Worm (Caenorhabditis elegans) whole organism, L1 larva: ENCODE results near the gene amx-3.
A peak's percentile ranks its signal among the peaks of the same experiment; 100 is the strongest.

Experiments
- C34B4.2 ChIP-seq: sonication (generic microtip); optimal IDR thresholded peaks from 2 replicates; lab custom pipeline; 2017; ENCODE audit warnings: mild to moderate bottlenecking, missing genetic modification characterization, missing compliant biosample characterization
- Y116A8C.19 ChIP-seq: sonication (generic microtip); optimal IDR thresholded peaks from 2 replicates; lab custom pipeline; 2016; ENCODE audit warnings: missing compliant biosample characterization, missing genetic modification characterization, borderline replicate concordance
- alr-1 ChIP-seq: fragments of 200-800 bp; sonication (Bioruptor generic); optimal IDR thresholded peaks from 2 replicates; lab custom pipeline; 2018; ENCODE audit warnings: borderline replicate concordance, mild to moderate bottlenecking, missing genetic modification characterization, missing compliant biosample characterization
- ama-1 ChIP-seq: fragments of 150-350 bp; optimal IDR thresholded peaks from 2 replicates; lab custom pipeline; 2014
- ceh-8 ChIP-seq: fragments of 200-800 bp; sonication (Bioruptor generic); optimal IDR thresholded peaks from 2 replicates; lab custom pipeline; 2018; ENCODE audit warnings: mild to moderate bottlenecking, missing genetic modification characterization, moderate library complexity, missing compliant biosample characterization
- ceh-82 ChIP-seq, 3 experiments: fragments of 150-350 bp in 1 of 3; sonication (generic microtip) in 2 of 3; optimal IDR thresholded peaks; 2 replicates each; lab custom pipeline; 2014 to 2017; ENCODE audit warnings: missing biosample characterization in 3 of 3, missing genetic modification characterization in 3 of 3
- ceh-90 ChIP-seq: sonication (generic microtip); optimal IDR thresholded peaks from 2 replicates; lab custom pipeline; 2016; ENCODE audit warnings: missing genetic modification characterization, missing compliant biosample characterization
- dsc-1 ChIP-seq: sonication (generic microtip); optimal IDR thresholded peaks from 2 replicates; lab custom pipeline; 2016; ENCODE audit warnings: mild to moderate bottlenecking, missing genetic modification characterization, missing compliant biosample characterization
- efl-1 ChIP-seq, 4 experiments: fragments of 150-350 bp; optimal IDR thresholded peaks in 3 of 4; peaks in 1 of 4; 1 replicate in 1 of 4; 2 replicates in 3 of 4; lab custom pipeline; 2014; ENCODE audit warnings: missing biosample characterization in 2 of 4, missing genetic modification characterization in 2 of 4, missing genetic modification reagents in 2 of 4
- elt-2 ChIP-seq: sonication (generic microtip); optimal IDR thresholded peaks from 2 replicates; lab custom pipeline; 2016; ENCODE audit warnings: missing genetic modification characterization, mild to moderate bottlenecking, inconsistent platforms, missing compliant biosample characterization, missing genetic modification reagents
- elt-3 ChIP-seq, 6 experiments: fragments of 150-350 bp in 1 of 6; sonication (generic microtip); optimal IDR thresholded peaks; 2 replicates each; lab custom pipeline; 2017 to 2018; ENCODE audit warnings: missing biosample characterization in 6 of 6, missing genetic modification characterization in 6 of 6, inconsistent platforms in 1 of 6
- ets-5 ChIP-seq: fragments of 200-800 bp; sonication (Bioruptor generic); IDR thresholded peaks from 2 replicates; pipeline ENCODE4 v1.3.6; 2022; ENCODE audit warnings: missing genetic modification characterization, missing compliant biosample characterization
- fkh-4 ChIP-seq: sonication (generic microtip); optimal IDR thresholded peaks from 2 replicates; lab custom pipeline; 2016; ENCODE audit warnings: missing compliant biosample characterization, missing genetic modification characterization, borderline replicate concordance
- fkh-8 ChIP-seq: sonication (generic microtip); optimal IDR thresholded peaks from 2 replicates; lab custom pipeline; 2016; ENCODE audit warnings: mild to moderate bottlenecking, missing genetic modification characterization, missing compliant biosample characterization
- grh-1 ChIP-seq: fragments of 200-800 bp; sonication (Bioruptor generic); IDR thresholded peaks from 2 replicates; pipeline ENCODE4 v1.3.6; 2022; ENCODE audit warnings: missing genetic modification reagents, missing genetic modification characterization, missing compliant biosample characterization
- hlh-4 ChIP-seq: sonication (generic microtip); optimal IDR thresholded peaks from 2 replicates; lab custom pipeline; 2016; ENCODE audit warnings: mild to moderate bottlenecking, missing genetic modification characterization, missing compliant biosample characterization
- hpl-2 ChIP-seq: fragments of 150-350 bp; optimal IDR thresholded peaks from 2 replicates; lab custom pipeline; 2014; ENCODE audit warnings: missing biosample characterization, missing genetic modification reagents, missing genetic modification characterization
- isw-1 ChIP-seq: fragments of 200-800 bp; sonication (Bioruptor generic); IDR thresholded peaks from 2 replicates; pipeline ENCODE4 v1.3.6; 2022; ENCODE audit warnings: missing genetic modification characterization, missing compliant biosample characterization
- lin-14 ChIP-seq: fragments of 200-800 bp; sonication (Bioruptor generic); optimal IDR thresholded peaks from 2 replicates; lab custom pipeline; 2018; ENCODE audit warnings: mild to moderate bottlenecking, missing genetic modification characterization, moderate library complexity, missing compliant biosample characterization
- lin-35 ChIP-seq, 2 experiments: fragments of 150-350 bp; optimal IDR thresholded peaks; 2 replicates each; lab custom pipeline; 2014; ENCODE audit warnings: missing biosample characterization in 2 of 2, missing genetic modification characterization in 2 of 2, missing genetic modification reagents in 2 of 2
- lin-39 ChIP-seq: fragments of 150-350 bp; optimal IDR thresholded peaks from 2 replicates; lab custom pipeline; 2014; ENCODE audit warnings: missing biosample characterization, missing genetic modification reagents, missing genetic modification characterization
- lir-3 ChIP-seq: sonication (generic microtip); optimal IDR thresholded peaks from 2 replicates; lab custom pipeline; 2016; ENCODE audit warnings: mild to moderate bottlenecking, missing genetic modification characterization, moderate library complexity, missing compliant biosample characterization; ENCODE audit not compliant: poor library complexity
- lsy-2 ChIP-seq, 2 experiments: fragments of 150-350 bp; optimal IDR thresholded peaks; 2 replicates each; lab custom pipeline; 2014; ENCODE audit warnings: missing biosample characterization in 2 of 2, missing genetic modification characterization in 2 of 2
- mab-9 ChIP-seq: fragments of 200-800 bp; sonication (Bioruptor generic); IDR thresholded peaks from 2 replicates; pipeline ENCODE4 v1.3.6; 2022; ENCODE audit warnings: missing genetic modification reagents, missing genetic modification characterization, missing compliant biosample characterization
- mef-2 ChIP-seq: fragments of 150-350 bp; optimal IDR thresholded peaks from 2 replicates; lab custom pipeline; 2014; ENCODE audit warnings: missing biosample characterization, missing genetic modification characterization
- nhr-11 ChIP-seq: fragments of 150-350 bp; optimal IDR thresholded peaks from 2 replicates; lab custom pipeline; 2014; ENCODE audit warnings: missing biosample characterization, missing genetic modification characterization
- nhr-12 ChIP-seq: sonication (generic microtip); optimal IDR thresholded peaks from 2 replicates; lab custom pipeline; 2017; ENCODE audit warnings: missing biosample characterization, missing genetic modification characterization
- nhr-19 ChIP-seq: fragments of 200-800 bp; sonication (Bioruptor generic); conservative IDR thresholded peaks from 2 replicates; pipeline ENCODE4 v1.3.6; 2022; ENCODE audit warnings: missing genetic modification characterization, missing compliant biosample characterization
- nhr-20 ChIP-seq: sonication (generic microtip); optimal IDR thresholded peaks from 2 replicates; lab custom pipeline; 2016; ENCODE audit warnings: mild to moderate bottlenecking, missing genetic modification characterization, missing compliant biosample characterization
- nhr-237 ChIP-seq: fragments of 150-350 bp; optimal IDR thresholded peaks from 2 replicates; lab custom pipeline; 2014; ENCODE audit warnings: missing biosample characterization, missing genetic modification characterization
- nhr-47 ChIP-seq: sonication (generic microtip); optimal IDR thresholded peaks from 2 replicates; lab custom pipeline; 2016; ENCODE audit warnings: mild to moderate bottlenecking, missing genetic modification characterization, moderate library complexity, missing compliant biosample characterization
- nhr-71 ChIP-seq: sonication (generic microtip); optimal IDR thresholded peaks from 2 replicates; lab custom pipeline; 2016; ENCODE audit warnings: mild to moderate bottlenecking, missing genetic modification characterization, moderate library complexity, missing compliant biosample characterization
- nhr-76 ChIP-seq: sonication (generic microtip); optimal IDR thresholded peaks from 2 replicates; lab custom pipeline; 2017; ENCODE audit warnings: missing biosample characterization, missing genetic modification characterization
- pag-3 ChIP-seq: sonication (generic microtip); optimal IDR thresholded peaks from 2 replicates; lab custom pipeline; 2017; ENCODE audit warnings: missing genetic modification characterization, mild to moderate bottlenecking, missing compliant biosample characterization, antibody characterized with exemption, borderline replicate concordance; ENCODE audit not compliant: insufficient read depth
- pax-3 ChIP-seq: fragments of 200-800 bp; sonication (Bioruptor generic); optimal IDR thresholded peaks from 2 replicates; lab custom pipeline; 2018; ENCODE audit warnings: mild to moderate bottlenecking, missing genetic modification characterization, moderate library complexity, missing compliant biosample characterization
- pqm-1 ChIP-seq: sonication (generic microtip); optimal IDR thresholded peaks from 3 replicates; lab custom pipeline; 2017; ENCODE audit warnings: missing biosample characterization, missing genetic modification characterization
- skn-1 ChIP-seq: fragments of 150-350 bp; optimal IDR thresholded peaks from 2 replicates; lab custom pipeline; 2014; ENCODE audit warnings: missing biosample characterization, missing genetic modification characterization
- snpc-4 ChIP-seq: fragments of 150-350 bp; optimal IDR thresholded peaks from 2 replicates; lab custom pipeline; 2014; ENCODE audit warnings: missing biosample characterization, missing genetic modification characterization
- sox-4 ChIP-seq: sonication (generic microtip); optimal IDR thresholded peaks from 2 replicates; lab custom pipeline; 2016; ENCODE audit warnings: missing genetic modification characterization, missing compliant biosample characterization
- sptf-1 ChIP-seq: fragments of 150-350 bp; optimal IDR thresholded peaks from 2 replicates; lab custom pipeline; 2014; ENCODE audit warnings: missing biosample characterization, missing genetic modification characterization
- sup-37 ChIP-seq: fragments of 200-800 bp; sonication (Bioruptor generic); optimal IDR thresholded peaks from 2 replicates; lab custom pipeline; 2018; ENCODE audit warnings: mild to moderate bottlenecking, missing genetic modification characterization, missing compliant biosample characterization
- tbx-2 ChIP-seq: sonication (generic microtip); optimal IDR thresholded peaks from 2 replicates; lab custom pipeline; 2016; ENCODE audit warnings: missing genetic modification characterization, missing compliant biosample characterization
- tlp-1 ChIP-seq: fragments of 150-350 bp; optimal IDR thresholded peaks from 2 replicates; lab custom pipeline; 2014; ENCODE audit warnings: missing biosample characterization, missing genetic modification characterization
- unc-30 ChIP-seq: sonication (generic microtip); optimal IDR thresholded peaks from 2 replicates; lab custom pipeline; 2017; ENCODE audit warnings: missing biosample characterization, missing genetic modification characterization
- unc-86 ChIP-seq: sonication (generic microtip); optimal IDR thresholded peaks from 2 replicates; lab custom pipeline; 2016; ENCODE audit warnings: missing genetic modification characterization, missing compliant biosample characterization
- unc-98 ChIP-seq: fragments of 200-800 bp; sonication (Bioruptor generic); IDR thresholded peaks from 2 replicates; pipeline ENCODE4 v1.3.6; 2022; ENCODE audit warnings: missing genetic modification characterization, missing compliant biosample characterization
- xbp-1 ChIP-seq: sonication (generic microtip); optimal IDR thresholded peaks from 2 replicates; lab custom pipeline; 2016; ENCODE audit warnings: missing genetic modification characterization, missing compliant biosample characterization
- zag-1 ChIP-seq: fragments of 150-350 bp; optimal IDR thresholded peaks from 2 replicates; lab custom pipeline; 2014; ENCODE audit warnings: missing biosample characterization, missing genetic modification characterization
- zip-4 ChIP-seq: fragments of 200-800 bp; sonication (Bioruptor generic); optimal IDR thresholded peaks from 2 replicates; lab custom pipeline; 2018; ENCODE audit warnings: mild to moderate bottlenecking, missing genetic modification characterization, moderate library complexity, missing compliant biosample characterization
- ztf-11 ChIP-seq, 2 experiments: sonication (generic microtip); optimal IDR thresholded peaks; 2 replicates each; lab custom pipeline; 2016 to 2017; ENCODE audit warnings: missing genetic modification characterization in 2 of 2, missing biosample characterization in 1 of 2, missing compliant biosample characterization in 1 of 2

The amx-3 gene

DNA sequence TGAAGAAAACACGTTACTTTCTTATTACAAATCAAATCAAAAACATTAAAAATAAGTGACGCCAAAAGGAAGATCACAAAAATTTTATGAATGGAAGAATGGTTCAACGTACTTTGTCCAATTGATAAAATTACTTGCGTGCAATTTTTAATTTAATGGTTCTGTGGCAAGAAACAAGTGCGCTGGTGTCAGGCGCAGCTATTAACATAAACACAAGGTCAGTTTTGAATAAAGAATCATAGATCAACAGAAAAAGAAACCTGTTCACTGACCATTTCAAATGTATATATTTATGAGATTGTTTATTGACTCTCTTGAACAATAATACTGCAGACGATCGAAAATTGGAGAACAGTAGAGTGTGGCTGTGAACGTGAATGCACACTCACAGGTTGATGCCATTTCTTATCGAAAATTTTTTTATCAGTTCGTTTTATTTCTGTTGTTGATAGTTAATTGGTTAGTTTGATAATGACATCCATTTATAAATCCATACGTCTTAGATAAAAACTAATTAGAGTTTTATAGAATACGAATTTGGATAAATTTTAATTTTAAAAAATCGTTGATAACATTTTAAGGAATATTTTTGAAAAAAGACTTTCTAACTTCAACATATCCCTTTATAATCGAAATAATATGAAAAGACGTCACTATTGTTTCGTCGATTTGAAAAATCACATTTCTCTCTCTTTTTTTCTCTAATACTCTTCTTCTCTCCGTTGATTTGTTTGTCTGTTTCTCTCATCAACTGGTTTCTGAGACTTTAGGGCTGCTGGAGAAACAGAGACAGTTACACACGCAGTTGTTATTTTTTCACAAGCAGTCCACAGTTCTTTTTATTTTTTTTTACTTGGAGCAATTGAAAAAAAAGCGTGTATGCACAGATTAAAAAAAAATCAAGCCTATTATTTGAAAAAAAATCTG lies at the start of gene amx-3:
amx-3 (minus strand) TSS at position 548 of the 927 bp plus-strand sequence.
- TF ChIP-seq zip-4 (GFP tag; lab: Kevin White, UChicago) (no peak), nhr-47 (no peak), ama-1 (lab: Kevin White, UChicago) (no peak), elt-3 (tag; optimal IDR thresholded peaks at IDR 0.05; lab: Kevin White, UChicago) (peak in 1 of 6 experiments; percentile 29), mef-2 (tag; lab: Kevin White, UChicago) (no peak), fkh-8 (tag; lab: Kevin White, UChicago) (no peak), fkh-4 (tag; lab: Kevin White, UChicago) (no peak), grh-1 (peak; percentile 65), hpl-2 (no peak), tbx-2 (tag; lab: Kevin White, UChicago) (peak; percentile 14), nhr-76 (no peak), isw-1 (GFP tag; lab: Robert Waterston, UW) (no peak), ceh-8 (GFP tag; lab: Kevin White, UChicago) (no peak), sptf-1 (tag; lab: Kevin White, UChicago) (no peak), unc-98 (no peak), nhr-71 (tag; lab: Kevin White, UChicago) (peak; percentile 8), ceh-90 (tag; lab: Kevin White, UChicago) (no peak), lsy-2 (tag; optimal IDR thresholded peaks at IDR 0.05; lab: Kevin White, UChicago) (peak; percentile 12 to 62), pqm-1 (tag; lab: Kevin White, UChicago) (no peak), ceh-82 (tag; optimal IDR thresholded peaks at IDR 0.05; lab: Kevin White, UChicago) (no peak), xbp-1 (tag; lab: Kevin White, UChicago) (no peak), unc-30 (tag; lab: Kevin White, UChicago) (no peak), zag-1 (tag; lab: Kevin White, UChicago) (no peak), sup-37 (GFP tag; lab: Kevin White, UChicago) (no peak), alr-1 (no peak), nhr-20 (tag; lab: Kevin White, UChicago) (peak; percentile 36), lir-3 (tag; lab: Kevin White, UChicago) (no peak), mab-9 (GFP tag; lab: Robert Waterston, UW) (no peak), Y116A8C.19 (tag; lab: Kevin White, UChicago) (no peak), nhr-237 (no peak), tlp-1 (no peak), efl-1 (optimal IDR thresholded peaks at IDR 0.05; lab: Kevin White, UChicago) (peak; percentile 20 to 37), efl-1 (GFP tag; optimal IDR thresholded peaks at IDR 0.05 in 1 of 2; lab: Kevin White, UChicago) (peak in 1 of 2 experiments; percentile 83), pag-3 (no peak), ets-5 (GFP tag; lab: Robert Waterston, UW) (no peak), lin-14 (no peak), pax-3 (tag; lab: Kevin White, UChicago) (no peak), skn-1 (tag; lab: Kevin White, UChicago) (no peak), nhr-19 (GFP tag; lab: Robert Waterston, UW) (no peak; the same call in 1 of the 2 replicates), snpc-4 (tag; lab: Kevin White, UChicago) (no peak), nhr-11 (no peak), hlh-4 (tag; lab: Kevin White, UChicago) (no peak), dsc-1 (tag; lab: Kevin White, UChicago) (no peak), C34B4.2 (tag; lab: Kevin White, UChicago) (no peak), unc-86 (tag; lab: Kevin White, UChicago) (no peak), lin-39 (tag; lab: Kevin White, UChicago) (peak; percentile 13), elt-2 (tag; lab: Kevin White, UChicago) (peak; percentile 66), lin-35 (GFP tag; optimal IDR thresholded peaks at IDR 0.05; lab: Kevin White, UChicago) (peak in 1 of 2 experiments; percentile 32), sox-4 (tag; lab: Kevin White, UChicago) (no peak), ztf-11 (tag; optimal IDR thresholded peaks at IDR 0.05; lab: Kevin White, UChicago) (no peak), nhr-12 (tag; lab: Kevin White, UChicago) (no peak)
